Worm (Caenorhabditis elegans): ENCODE measurements around the gene rib-2.
A peak's percentile ranks its signal among the peaks of the same experiment; 100 is the strongest.

Gene rib-2

DNA sequence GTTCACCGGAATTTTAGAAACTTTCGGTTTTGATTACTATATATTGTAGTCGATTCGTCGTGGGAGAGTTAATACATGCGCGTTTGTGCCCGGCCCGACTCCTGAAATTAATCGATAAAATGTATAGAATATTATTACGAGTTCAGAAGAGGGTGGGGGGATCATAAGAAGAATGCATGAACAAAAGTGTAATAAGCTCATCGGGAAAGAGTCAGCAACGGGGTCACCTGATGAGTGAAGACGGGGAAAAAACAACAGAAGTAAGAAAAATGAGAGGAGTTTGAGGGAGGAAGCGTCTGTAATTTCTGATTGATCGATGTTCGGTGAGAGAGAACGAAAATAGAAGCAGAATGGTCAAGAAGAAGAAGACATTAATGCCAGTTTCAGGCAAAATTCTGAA is 26.5 kb upstream of the rib-2 start, which contains the start of gene W09D10.4:
Gene W09D10.4 (minus strand): TSS at position 101 of the 400 bp plus-strand sequence.
- TF ChIP-seq nhr-129 (tag; optimal IDR thresholded peaks at IDR 0.05) (peak; percentile 10), F13H6.1 (tag; optimal IDR thresholded peaks at IDR 0.05) (peak; percentile 20), sma-3 (GFP tag; optimal IDR thresholded peaks at IDR 0.05) (no peak), sma-9 (GFP tag; optimal IDR thresholded peaks at IDR 0.05) (peak; percentile 32), sma-9 (tag; optimal IDR thresholded peaks at IDR 0.05) (no peak)

ce11 chrIII:10717479-10717878 is 25.1 kb upstream of the rib-2 start:
- TF ChIP-seq ZK546.5 (tag; optimal IDR thresholded peaks at IDR 0.05), result no peak
- TF ChIP-seq ztf-11 (tag; optimal IDR thresholded peaks at IDR 0.05), result no peak
- TF ChIP-seq ztf-4 (tag; optimal IDR thresholded peaks at IDR 0.05), result peak; percentile 76
- peak; percentile 91 for TF ChIP-seq sma-9 (GFP tag; optimal IDR thresholded peaks at IDR 0.05)
- no peak for TF ChIP-seq sma-9 (tag; optimal IDR thresholded peaks at IDR 0.05)
- peak; percentile 94 for TF ChIP-seq nhr-25 (tag; optimal IDR thresholded peaks at IDR 0.05)
- TF ChIP-seq sem-4 (tag; optimal IDR thresholded peaks at IDR 0.05), result peak; percentile 43
- no peak for TF ChIP-seq nhr-11 (tag; optimal IDR thresholded peaks at IDR 0.05)
- TF ChIP-seq lin-39 (tag; optimal IDR thresholded peaks at IDR 0.05), result no peak
- TF ChIP-seq Y55F3AM.14 (GFP tag; optimal IDR thresholded peaks at IDR 0.05), result no peak
- no peak for TF ChIP-seq ztf-1 (GFP tag; conservative IDR thresholded peaks at IDR 0.05)
- no peak for TF ChIP-seq elt-3 (tag; optimal IDR thresholded peaks at IDR 0.05)
- no peak for TF ChIP-seq mdl-1 (tag; optimal IDR thresholded peaks at IDR 0.05)
- no peak for TF ChIP-seq nhr-12 (tag; optimal IDR thresholded peaks at IDR 0.05)
- TF ChIP-seq dmd-4 (tag; optimal IDR thresholded peaks at IDR 0.05), result no peak
- TF ChIP-seq nhr-77 (tag; optimal IDR thresholded peaks at IDR 0.05), result no peak
- TF ChIP-seq crh-2 (tag; optimal IDR thresholded peaks at IDR 0.05), result peak; percentile 81
- peak; percentile 62 for TF ChIP-seq fos-1 (tag; optimal IDR thresholded peaks at IDR 0.05)
- TF ChIP-seq mbf-1 (tag; optimal IDR thresholded peaks at IDR 0.05), result no peak
- peak; percentile 86 for TF ChIP-seq sma-3 (GFP tag; optimal IDR thresholded peaks at IDR 0.05)
- TF ChIP-seq mab-5 (tag; optimal IDR thresholded peaks at IDR 0.05), result peak; percentile 12
- peak; percentile 4 for TF ChIP-seq gmeb-1 (tag; optimal IDR thresholded peaks at IDR 0.05)
- no peak for TF ChIP-seq lin-13 (GFP tag; optimal IDR thresholded peaks at IDR 0.05)
- TF ChIP-seq nhr-23 (tag; optimal IDR thresholded peaks at IDR 0.05), result no peak
- peak in 1 of 2 experiments; percentile 62 for TF ChIP-seq lsy-2 (tag; optimal IDR thresholded peaks at IDR 0.05)
- no peak for TF ChIP-seq unc-55 (GFP tag; optimal IDR thresholded peaks at IDR 0.05)
- no peak for TF ChIP-seq ceh-82 (tag; optimal IDR thresholded peaks at IDR 0.05)
- peak; percentile 80 for TF ChIP-seq F13H6.1 (tag; optimal IDR thresholded peaks at IDR 0.05)
- no peak for TF ChIP-seq skn-1 (tag; optimal IDR thresholded peaks at IDR 0.05)
- no peak for TF ChIP-seq unc-39 (tag; optimal IDR thresholded peaks at IDR 0.05)
- TF ChIP-seq R02D3.7 (tag; optimal IDR thresholded peaks at IDR 0.05), result no peak
- TF ChIP-seq egl-27 (tag; optimal IDR thresholded peaks at IDR 0.05), result peak; percentile 62
- no peak for TF ChIP-seq peb-1 (tag; optimal IDR thresholded peaks at IDR 0.05)
- TF ChIP-seq blmp-1 (tag; optimal IDR thresholded peaks at IDR 0.05; ENCODE audit: insufficient read depth), result peak; percentile 89
- TF ChIP-seq ama-1 (optimal IDR thresholded peaks at IDR 0.05), result no peak
- no peak for TF ChIP-seq alr-1 (tag; optimal IDR thresholded peaks at IDR 0.05)
- TF ChIP-seq elt-1 (tag; optimal IDR thresholded peaks at IDR 0.05), result no peak
- no peak for TF ChIP-seq ceh-16 (tag; optimal IDR thresholded peaks at IDR 0.05)
- TF ChIP-seq unc-62 (GFP tag; optimal IDR thresholded peaks at IDR 0.05), result no peak
- no peak for TF ChIP-seq snpc-4 (tag; optimal IDR thresholded peaks at IDR 0.05)
- no peak for TF ChIP-seq aly-2 (tag; optimal IDR thresholded peaks at IDR 0.05)
- TF ChIP-seq nhr-6 (tag; optimal IDR thresholded peaks at IDR 0.05), result peak; percentile 20
- no peak for TF ChIP-seq lin-11 (tag; optimal IDR thresholded peaks at IDR 0.05)
- no peak for TF ChIP-seq nhr-10 (tag; optimal IDR thresholded peaks at IDR 0.05)
- peak; percentile 46 for TF ChIP-seq C34F6.9 (tag; optimal IDR thresholded peaks at IDR 0.05)
- peak; percentile 88 for TF ChIP-seq nhr-129 (tag; optimal IDR thresholded peaks at IDR 0.05)
- peak; percentile 96 for TF ChIP-seq nhr-21 (tag; optimal IDR thresholded peaks at IDR 0.05)
- TF ChIP-seq zag-1 (tag; optimal IDR thresholded peaks at IDR 0.05), result peak; percentile 11
- no peak for TF ChIP-seq nhr-237 (tag; optimal IDR thresholded peaks at IDR 0.05)
